Worm (Caenorhabditis elegans): ENCODE results near the gene R05D3.3.
A peak's percentile ranks its signal among the peaks of the same experiment; 100 is the strongest.

DNA sequence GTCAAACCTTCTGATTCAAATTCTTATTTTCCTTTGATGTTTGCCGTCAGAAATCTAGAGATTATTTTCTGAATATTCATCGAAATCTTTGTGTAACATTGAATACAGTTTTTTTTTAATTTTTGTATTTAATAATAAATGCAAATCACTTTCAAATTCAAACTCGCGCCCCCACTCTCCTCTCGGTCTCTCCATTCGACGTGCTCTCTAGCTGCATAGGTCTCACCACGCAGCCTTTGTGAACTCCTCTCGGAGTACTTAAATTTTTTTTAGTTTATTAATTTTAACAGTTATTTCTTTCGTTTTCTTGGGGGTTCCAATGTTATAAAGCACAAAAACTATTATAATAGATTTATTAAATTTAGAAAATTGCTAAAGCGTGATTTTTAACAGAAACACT lies 6.4 kb downstream of the R05D3.3 start:
- no peak for TF ChIP-seq mxl-3 (GFP tag; optimal IDR thresholded peaks at IDR 0.05)
- TF ChIP-seq ama-1 (optimal IDR thresholded peaks at IDR 0.05): no peak
- TF ChIP-seq daf-16 (GFP tag; optimal IDR thresholded peaks at IDR 0.05): no peak
- no peak for TF ChIP-seq daf-16 (tag; optimal IDR thresholded peaks at IDR 0.05)
- TF ChIP-seq nhr-237 (tag; optimal IDR thresholded peaks at IDR 0.05): no peak
- no peak for TF ChIP-seq pha-4 (GFP tag; IDR thresholded peaks at IDR 0.05)
- no peak for TF ChIP-seq pha-4 (tag; optimal IDR thresholded peaks at IDR 0.05)
- TF ChIP-seq dpl-1 (GFP tag; optimal IDR thresholded peaks at IDR 0.05): peak; percentile 37
- no peak for TF ChIP-seq F44E2.7 (GFP tag; IDR thresholded peaks at IDR 0.05)
- no peak for TF ChIP-seq zfp-2 (tag; optimal IDR thresholded peaks at IDR 0.05)
- TF ChIP-seq nhr-6 (tag; optimal IDR thresholded peaks at IDR 0.05): no peak
- no peak for TF ChIP-seq lin-39 (tag; optimal IDR thresholded peaks at IDR 0.05)
- TF ChIP-seq ZK337.2 (GFP tag; IDR thresholded peaks at IDR 0.05): no peak
